Fruit fly (Drosophila melanogaster) whole organism, embryonic: ENCODE measurements around the gene DIP1.
"Not testable (repeated sequence)": the region's sequence is repeated elsewhere in the genome, so short reads cannot be mapped to it uniquely, and the experiment has no call there.

ENCODE experiments used
- CG11247 ChIP-seq: fragments of 200-800 bp; sonication (Bioruptor generic); IDR thresholded peaks from 2 replicates; pipeline ENCODE4 v1.3.6; 2022; ENCODE audit warnings: missing biosample characterization, missing genetic modification characterization
- CG13894 ChIP-seq: fragments of 200-800 bp; sonication (Bioruptor generic); optimal IDR thresholded peaks from 3 replicates; lab custom pipeline; 2018; ENCODE audit warnings: missing biosample characterization, mild to moderate bottlenecking, missing genetic modification characterization, moderate library complexity
- CG15601 ChIP-seq: fragments of 200-800 bp; sonication (Bioruptor generic); optimal IDR thresholded peaks from 3 replicates; lab custom pipeline; 2019; ENCODE audit warnings: missing biosample characterization, mild to moderate bottlenecking, missing genetic modification characterization, moderate library complexity
- CG2116 ChIP-seq: fragments of 200-800 bp; sonication (Bioruptor generic); optimal IDR thresholded peaks from 3 replicates; lab custom pipeline; 2018; ENCODE audit warnings: missing biosample characterization, mild to moderate bottlenecking, missing genetic modification characterization
- CG2199 ChIP-seq: fragments of 200-800 bp; sonication (Bioruptor generic); IDR thresholded peaks from 3 replicates; pipeline ENCODE4 v1.3.6; 2022; ENCODE audit warnings: missing biosample characterization, missing genetic modification characterization
- CG9215 ChIP-seq: fragments of 200-800 bp; sonication (Bioruptor generic); IDR thresholded peaks from 2 replicates; pipeline ENCODE4 v1.3.6; 2022; ENCODE audit warnings: missing biosample characterization, missing genetic modification characterization
- Drgx ChIP-seq: fragments of 200-800 bp; sonication (Bioruptor generic); IDR thresholded peaks from 2 replicates; pipeline ENCODE4 v1.3.6; 2022; ENCODE audit warnings: missing biosample characterization, missing genetic modification characterization
- Elba2 ChIP-seq: fragments of 200-800 bp; sonication (Bioruptor generic); optimal IDR thresholded peaks from 3 replicates; lab custom pipeline; 2016; ENCODE audit warnings: missing biosample characterization, missing genetic modification characterization
- Fer2 ChIP-seq: fragments of 200-800 bp; sonication (Bioruptor generic); optimal IDR thresholded peaks from 2 replicates; lab custom pipeline; 2018; ENCODE audit warnings: missing biosample characterization, mild to moderate bottlenecking, missing genetic modification characterization, moderate library complexity
- Hr51 ChIP-seq, 2 experiments: fragments of 200-800 bp; sonication (Bioruptor generic); optimal IDR thresholded peaks; 2 replicates in 1 of 2; 3 replicates in 1 of 2; lab custom pipeline; 2016 to 2018; ENCODE audit warnings: missing biosample characterization in 2 of 2, missing genetic modification characterization in 2 of 2, mild to moderate bottlenecking in 1 of 2, moderate library complexity in 1 of 2
- MBD-R2 ChIP-seq: fragments of 200-800 bp; sonication (Bioruptor generic); IDR thresholded peaks from 2 replicates; pipeline ENCODE4 v1.3.6; 2022; ENCODE audit warnings: missing biosample characterization, missing genetic modification characterization
- MESR4 ChIP-seq: fragments of 200-800 bp; sonication (Bioruptor generic); optimal IDR thresholded peaks from 2 replicates; lab custom pipeline; 2018; ENCODE audit warnings: missing biosample characterization, mild to moderate bottlenecking, missing genetic modification characterization, moderate library complexity
- Optix ChIP-seq: fragments of 200-800 bp; sonication (Bioruptor generic); IDR thresholded peaks from 3 replicates; pipeline ENCODE4 v1.3.6; 2022; ENCODE audit warnings: missing biosample characterization, missing genetic modification characterization
- Ptx1 ChIP-seq: fragments of 200-800 bp; sonication (Bioruptor generic); IDR thresholded peaks from 2 replicates; pipeline ENCODE4 v1.3.6; 2022; ENCODE audit warnings: missing biosample characterization, missing genetic modification characterization
- Rfx ChIP-seq: fragments of 200-800 bp; sonication (Bioruptor generic); IDR thresholded peaks from 2 replicates; pipeline ENCODE4 v1.3.6; 2022; ENCODE audit warnings: missing biosample characterization, missing genetic modification characterization
- Xrp1 ChIP-seq: fragments of 200-800 bp; sonication (Bioruptor generic); IDR thresholded peaks from 2 replicates; pipeline ENCODE4 v1.3.6; 2022; ENCODE audit warnings: missing biosample characterization, missing genetic modification characterization
- al ChIP-seq: fragments of 200-800 bp; sonication (Bioruptor generic); IDR thresholded peaks from 2 replicates; pipeline ENCODE4 v1.3.6; 2022; ENCODE audit warnings: missing biosample characterization, missing genetic modification characterization
- ato ChIP-seq: fragments of 200-800 bp; sonication (Bioruptor generic); IDR thresholded peaks from 2 replicates; pipeline ENCODE4 v1.3.6; 2022; ENCODE audit warnings: missing biosample characterization, missing genetic modification characterization; ENCODE audit not compliant: partially characterized antibody
- da ChIP-seq: fragments of 200-800 bp; sonication (Bioruptor generic); optimal IDR thresholded peaks from 2 replicates; lab custom pipeline; 2016; ENCODE audit warnings: missing biosample characterization, missing genetic modification characterization
- emc ChIP-seq: fragments of 200-800 bp; sonication (Bioruptor generic); optimal IDR thresholded peaks from 2 replicates; lab custom pipeline; 2016; ENCODE audit warnings: missing biosample characterization, missing genetic modification characterization
- hkb ChIP-seq, 2 experiments: fragments of 200-800 bp in 1 of 2; fragments of >200 bp in 1 of 2; sonication (Bioruptor generic) in 1 of 2; IDR thresholded peaks in 1 of 2; optimal IDR thresholded peaks in 1 of 2; 2 replicates each; pipeline versions ENCODE4 v1.3.6 to Lab custom; 2017 to 2022; ENCODE audit warnings: missing biosample characterization in 1 of 2, missing genetic modification characterization in 1 of 2
- pho ChIP-seq: fragments of 200-800 bp; sonication (Bioruptor generic); optimal IDR thresholded peaks from 2 replicates; lab custom pipeline; 2016; ENCODE audit warnings: missing biosample characterization, missing genetic modification characterization
- prd ChIP-seq, 3 experiments: fragments of >200 bp in 2 of 3; fragments of 200-800 bp in 1 of 3; sonication (Bioruptor generic) in 1 of 3; optimal IDR thresholded peaks in 2 of 3; IDR thresholded peaks in 1 of 3; 2 replicates in 2 of 3; 3 replicates in 1 of 3; pipeline versions ENCODE4 v1.3.6 to Lab custom; 2017 to 2022; ENCODE audit warnings: missing biosample characterization in 1 of 3, missing genetic modification characterization in 1 of 3
- sob ChIP-seq: fragments of 200-800 bp; sonication (Bioruptor generic); IDR thresholded peaks from 2 replicates; pipeline ENCODE4 v1.3.6; 2022; ENCODE audit warnings: missing biosample characterization, missing genetic modification characterization
- ttk ChIP-seq: fragments of 200-800 bp; sonication (Bioruptor generic); IDR thresholded peaks from 2 replicates; pipeline ENCODE4 v2.1.2; 2022; ENCODE audit warnings: missing biosample characterization, missing genetic modification characterization
- vvl ChIP-seq: fragments of 200-800 bp; sonication (Bioruptor generic); IDR thresholded peaks from 2 replicates; pipeline ENCODE4 v1.3.6; 2022; ENCODE audit warnings: missing biosample characterization, missing genetic modification characterization
- zfh1 ChIP-seq: fragments of 200-800 bp; sonication (Bioruptor generic); IDR thresholded peaks from 3 replicates; pipeline ENCODE4 v1.3.6; 2022; ENCODE audit warnings: missing biosample characterization, missing genetic modification characterization

Gene DIP1

dm6 chrX:21630160-21630738, 301 bp upstream of the DIP1 start (continued):
- TF ChIP-seq Fer2 (tag; lab: Kevin White, UChicago) (no peak), emc (no peak)

DNA sequence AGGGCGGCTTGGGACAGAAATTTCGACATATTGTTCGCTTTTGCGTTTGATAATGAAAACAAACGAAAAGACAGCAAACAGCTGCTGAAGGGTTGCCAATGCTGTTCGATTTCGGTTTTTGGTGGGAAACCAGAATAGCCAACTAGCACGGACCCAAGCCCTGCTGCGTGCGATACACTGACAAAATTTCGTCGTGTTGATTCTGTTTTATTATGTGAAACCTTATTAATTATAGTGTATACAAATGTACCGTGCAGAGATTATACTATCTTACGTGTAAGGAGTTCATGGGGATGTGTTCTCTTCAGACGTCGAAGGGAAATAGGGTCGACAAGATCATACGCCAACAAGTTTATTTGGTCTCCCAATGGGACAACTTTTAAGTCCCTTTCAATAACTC, 6.3 kb downstream of the DIP1 start, which contains the start of gene CG32500:
Gene CG32500, minus strand, starts transcription at position 110 of the 400 bp plus-strand sequence.
- TF ChIP-seq hkb, prd (optimal IDR thresholded peaks at IDR 0.05; lab: Kevin White, UChicago): not testable (repeated sequence)
- TF ChIP-seq hkb (GFP tag; IDR thresholded peaks at IDR 0.05; lab: Robert Waterston, UW) (0 out of 2 replicates have a peak, but pooled peaks have one; percentile 17), MBD-R2 (GFP tag; lab: Robert Waterston, UW) (peak; percentile 78), Rfx (peak; percentile 57), prd (GFP tag; IDR thresholded peaks at IDR 0.05; lab: Robert Waterston, UW) (peak; percentile 46; the same call in 1 of the 3 replicates), al (GFP tag; lab: Robert Waterston, UW) (peak; percentile 28; the same call in 1 of the 2 replicates), CG2199 (GFP tag; lab: Robert Waterston, UW) (peak; percentile 22; the same call in 1 of the 3 replicates), sob (GFP tag; lab: Robert Waterston, UW) (0 out of 2 replicates have a peak, but pooled peaks have one; percentile 26), vvl (0 out of 2 replicates have a peak, but pooled peaks have one; percentile 9), Ptx1 (GFP tag; lab: Robert Waterston, UW) (peak; percentile 38; the same call in 1 of the 2 replicates), Xrp1 (GFP tag; lab: Robert Waterston, UW) (0 out of 2 replicates have a peak, but pooled peaks have one; percentile 7), Drgx (GFP tag; lab: Robert Waterston, UW) (0 out of 2 replicates have a peak, but pooled peaks have one; percentile 13)

DNA sequence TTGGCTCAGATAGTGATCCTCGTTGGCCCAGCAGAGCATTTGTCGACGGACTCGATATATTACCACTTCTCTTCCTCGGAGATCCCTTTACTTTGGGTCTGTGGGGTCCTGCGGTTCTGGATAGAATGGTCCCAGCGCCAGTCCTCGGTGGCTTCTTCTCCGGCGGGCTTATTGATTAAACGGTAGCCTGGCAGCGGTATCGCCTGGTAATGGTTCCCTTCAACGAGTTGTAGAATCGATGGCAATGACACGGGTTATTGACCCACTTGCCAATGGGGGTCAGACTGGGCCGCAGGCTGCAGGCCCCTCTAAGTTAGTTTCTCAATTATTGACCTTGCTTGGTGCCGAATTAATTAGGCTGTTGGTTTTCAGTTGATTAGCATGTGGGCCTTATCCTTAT, 8.9 kb downstream of the DIP1 start, which contains the start of gene CG32819:
Gene CG32819, minus strand, starts transcription at position 101 of the 400 bp plus-strand sequence.
- TF ChIP-seq al (GFP tag; lab: Robert Waterston, UW); CG2116 (GFP tag; lab: Kevin White, UChicago); Optix (GFP tag; lab: Robert Waterston, UW): not testable (repeated sequence)

- TF ChIP-seq ato (GFP tag; lab: Robert Waterston, UW); da (GFP tag; lab: Kevin White, UChicago); ttk (GFP tag; lab: Robert Waterston, UW): not testable (repeated sequence)
Measured at dm6 chrX:21617517-21617916, 12.4 kb downstream of the DIP1 start, which contains the start of gene CG32857. TSS of gene CG32857 (minus strand) at chrX:21617617.

DNA sequence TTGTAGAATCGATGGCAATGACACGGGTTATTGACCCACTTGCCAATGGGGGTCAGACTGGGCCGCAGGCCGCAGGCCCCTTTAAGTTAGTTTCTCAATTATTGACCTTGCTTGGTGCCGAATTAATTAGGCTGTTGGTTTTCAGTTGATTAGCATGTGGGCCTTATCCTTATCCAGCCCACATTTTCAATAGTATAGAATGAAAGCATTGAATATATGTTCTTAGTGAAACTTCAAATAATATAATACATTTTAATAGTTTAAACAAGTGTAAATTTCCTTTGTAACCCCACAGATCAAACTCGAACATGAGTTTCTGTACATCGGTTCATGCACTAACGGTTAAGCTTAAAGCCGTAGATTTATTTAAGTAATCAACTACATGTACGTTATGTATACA, 14.8 kb downstream of the DIP1 start, which contains the start of gene CG32820:
Gene CG32820, minus strand, starts transcription at position 101 of the 400 bp plus-strand sequence.
- TF ChIP-seq zfh1 (GFP tag; lab: Robert Waterston, UW); CG13894 (tag; lab: Kevin White, UChicago); Elba2 (GFP tag; lab: Kevin White, UChicago): not testable (repeated sequence)
- TF ChIP-seq, all 482 proteins: peak for 0; not testable (repeated sequence) for 482

dm6 chrX:21611426-21611825, 18.5 kb downstream of the DIP1 start, which contains the start of gene CG33502:
TSS of gene CG33502 (minus strand) at chrX:21611526.
- TF ChIP-seq CG11247 (GFP tag; lab: Robert Waterston, UW); CG15601 (tag; lab: Kevin White, UChicago); pho (GFP tag; lab: Kevin White, UChicago): not testable (repeated sequence)

- not testable (repeated sequence) for TF ChIP-seq CG9215; MESR4 (GFP tag; lab: Kevin White, UChicago); Hr51 (GFP tag; optimal IDR thresholded peaks at IDR 0.05; lab: Kevin White, UChicago)
Measured at dm6 chrX:21608820-21609219, 21.1 kb downstream of the DIP1 start, which contains the start of gene CG17450. TSS of gene CG17450 (minus strand) at chrX:21608920.
